Worm (Caenorhabditis elegans): ENCODE results near the gene Y69H2.1.

DNA sequence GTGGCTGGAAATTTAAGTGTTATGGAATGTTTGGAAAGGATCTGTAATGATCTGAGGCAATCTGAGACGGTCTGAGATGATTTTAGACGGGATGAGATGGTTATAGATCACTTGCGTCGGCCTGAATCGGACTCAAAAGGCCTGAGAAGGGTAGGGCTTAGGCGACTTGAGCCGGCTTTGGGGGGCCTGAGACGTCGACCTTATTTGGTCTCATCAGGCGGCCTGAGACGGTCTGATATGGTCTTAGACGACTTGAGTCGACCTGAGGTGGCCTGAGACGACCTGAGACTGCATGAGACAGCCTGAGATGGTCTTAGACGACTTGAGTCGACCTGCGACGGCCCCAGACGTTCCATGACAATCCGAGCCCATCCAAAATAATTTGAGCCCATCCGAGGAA lies 34.0 kb upstream of the Y69H2.1 start:
- TF ChIP-seq aly-2 (tag; optimal IDR thresholded peaks at IDR 0.05) (no peak), nhr-12 (tag; optimal IDR thresholded peaks at IDR 0.05) (no peak), nhr-237 (tag; optimal IDR thresholded peaks at IDR 0.05) (no peak)
